Worm (Caenorhabditis elegans) whole organism, L4 larva: ENCODE results near the gene T07C12.10.

Experiments used
- aly-2 ChIP-seq: sonication (generic microtip); optimal IDR thresholded peaks from 2 replicates; lab custom pipeline; 2018; ENCODE audit warnings: missing biosample characterization, missing genetic modification characterization
- ceh-62 ChIP-seq: sonication (generic microtip); optimal IDR thresholded peaks from 2 replicates; lab custom pipeline; 2017; ENCODE audit warnings: missing biosample characterization, missing genetic modification characterization
- ceh-82 ChIP-seq: sonication (generic microtip); optimal IDR thresholded peaks from 2 replicates; lab custom pipeline; 2017; ENCODE audit warnings: missing biosample characterization, missing genetic modification characterization
- hlh-30 ChIP-seq: sonication (generic microtip); optimal IDR thresholded peaks from 2 replicates; lab custom pipeline; 2017; ENCODE audit warnings: antibody characterized with exemption, mild to moderate bottlenecking, missing genetic modification characterization, missing compliant biosample characterization; ENCODE audit not compliant: insufficient read depth
- lin-38 ChIP-seq: fragments of 200-800 bp; sonication (Bioruptor generic); IDR thresholded peaks from 2 replicates; pipeline ENCODE4 v1.3.6; 2022; ENCODE audit warnings: missing genetic modification reagents, missing genetic modification characterization, missing compliant biosample characterization
- lsy-2 ChIP-seq, 2 experiments: fragments of 150-350 bp in 1 of 2; sonication (generic microtip) in 1 of 2; optimal IDR thresholded peaks; 2 replicates each; lab custom pipeline; 2014 to 2017; ENCODE audit warnings: missing biosample characterization in 2 of 2, missing genetic modification characterization in 2 of 2
- mep-1 ChIP-seq: fragments of 150-350 bp; sonication (generic microtip); optimal IDR thresholded peaks from 3 replicates; lab custom pipeline; 2014; ENCODE audit warnings: missing biosample characterization, missing genetic modification characterization
- nhr-48 ChIP-seq: sonication (generic microtip); optimal IDR thresholded peaks from 2 replicates; lab custom pipeline; 2016; ENCODE audit warnings: mild to moderate bottlenecking, missing genetic modification characterization, missing compliant biosample characterization
- pha-4 ChIP-seq, 2 experiments: fragments of 150-350 bp in 1 of 2; fragments of 200-800 bp in 1 of 2; sonication (Bioruptor generic) in 1 of 2; IDR thresholded peaks in 1 of 2; optimal IDR thresholded peaks in 1 of 2; 2 replicates each; pipeline versions ENCODE4 v1.3.6 to Lab custom; 2014 to 2022; ENCODE audit warnings: missing genetic modification characterization in 2 of 2, missing genetic modification reagents in 2 of 2, missing biosample characterization in 1 of 2, missing compliant biosample characterization in 1 of 2
- unc-62 ChIP-seq, 3 experiments: fragments of 150-350 bp in 1 of 3; sonication (generic microtip); optimal IDR thresholded peaks in 2 of 3; peaks in 1 of 3; 1 replicate in 1 of 3; 2 replicates in 2 of 3; lab custom pipeline; 2014 to 2017; ENCODE audit warnings: missing biosample characterization in 3 of 3, missing genetic modification characterization in 3 of 3, missing genetic modification reagents in 3 of 3, missing genotype in 1 of 3
- zag-1 ChIP-seq: fragments of 150-350 bp; optimal IDR thresholded peaks from 2 replicates; lab custom pipeline; 2014; ENCODE audit warnings: missing biosample characterization, missing genetic modification characterization
- ztf-11 ChIP-seq: fragments of 150-350 bp; optimal IDR thresholded peaks from 2 replicates; lab custom pipeline; 2014; ENCODE audit warnings: missing biosample characterization, missing genetic modification characterization

ce11 chrV:9958654-9959053 lies 1.6 kb downstream of the T07C12.10 start:
- TF ChIP-seq hlh-30 (tag; lab: Kevin White, UChicago) (no peak), zag-1 (no peak), nhr-48 (tag; lab: Kevin White, UChicago) (no peak), mep-1 (tag; lab: Kevin White, UChicago) (no peak), lsy-2 (tag; optimal IDR thresholded peaks at IDR 0.05; lab: Kevin White, UChicago) (no peak), lin-38 (GFP tag; lab: Robert Waterston, UW) (no peak), pha-4 (GFP tag; IDR thresholded peaks at IDR 0.05; lab: Robert Waterston, UW) (no peak), pha-4 (tag; optimal IDR thresholded peaks at IDR 0.05; lab: Kevin White, UChicago) (no peak), unc-62 (GFP tag; optimal IDR thresholded peaks at IDR 0.05 in 1 of 2; lab: Kevin White, UChicago) (peak in 1 of 2 experiments; percentile 76), unc-62 (tag; optimal IDR thresholded peaks at IDR 0.05; lab: Kevin White, UChicago) (no peak), ztf-11 (tag; lab: Kevin White, UChicago) (no peak), ceh-82 (no peak), aly-2 (tag; lab: Kevin White, UChicago) (no peak), ceh-62 (no peak)
